Fruit fly (Drosophila melanogaster) whole organism, embryonic: ENCODE measurements around the gene hydra.
A peak's percentile ranks its signal among the peaks of the same experiment; 100 is the strongest.

Source experiments
- Asciz ChIP-seq: fragments of 200-800 bp; sonication (Bioruptor generic); optimal IDR thresholded peaks from 2 replicates; lab custom pipeline; 2017; ENCODE audit warnings: missing biosample characterization, mild to moderate bottlenecking, missing genetic modification characterization, missing genetic modification reagents
- B-H2 ChIP-seq: fragments of 200-800 bp; sonication (Bioruptor generic); optimal IDR thresholded peaks from 2 replicates; lab custom pipeline; 2018; ENCODE audit warnings: missing biosample characterization, mild to moderate bottlenecking, missing genetic modification characterization
- CG10274 ChIP-seq: fragments of 200-800 bp; sonication (Bioruptor generic); optimal IDR thresholded peaks from 3 replicates; lab custom pipeline; 2017; ENCODE audit warnings: missing biosample characterization, mild to moderate bottlenecking, missing genetic modification characterization
- CG10431 ChIP-seq: fragments of 200-800 bp; sonication (Bioruptor generic); optimal IDR thresholded peaks from 3 replicates; lab custom pipeline; 2018; ENCODE audit warnings: missing biosample characterization, mild to moderate bottlenecking, missing genetic modification characterization
- CG10654 ChIP-seq: fragments of 200-800 bp; sonication (Bioruptor generic); optimal IDR thresholded peaks from 2 replicates; lab custom pipeline; 2016; ENCODE audit warnings: missing biosample characterization, missing genetic modification characterization
- CG12071 ChIP-seq: fragments of 200-800 bp; sonication (Bioruptor generic); optimal IDR thresholded peaks from 3 replicates; lab custom pipeline; 2018; ENCODE audit warnings: missing biosample characterization, mild to moderate bottlenecking, missing genetic modification characterization
- CG12155 ChIP-seq: fragments of 200-800 bp; sonication (Bioruptor generic); optimal IDR thresholded peaks from 3 replicates; lab custom pipeline; 2016; ENCODE audit warnings: missing biosample characterization, missing genetic modification characterization
- CG14710 ChIP-seq: fragments of 200-800 bp; sonication (Bioruptor generic); optimal IDR thresholded peaks from 3 replicates; lab custom pipeline; 2019; ENCODE audit warnings: missing biosample characterization, mild to moderate bottlenecking, missing genetic modification characterization, moderate library complexity
- CG17612 ChIP-seq: fragments of 200-800 bp; sonication (Bioruptor generic); IDR thresholded peaks from 2 replicates; pipeline ENCODE4 v1.3.6; 2022; ENCODE audit warnings: missing biosample characterization, missing genetic modification characterization
- CG18619 ChIP-seq: fragments of 200-800 bp; sonication (Bioruptor generic); optimal IDR thresholded peaks from 3 replicates; lab custom pipeline; 2017; ENCODE audit warnings: missing biosample characterization, mild to moderate bottlenecking, missing genetic modification characterization
- CG2120 ChIP-seq: fragments of 200-800 bp; sonication (Bioruptor generic); optimal IDR thresholded peaks from 3 replicates; lab custom pipeline; 2016; ENCODE audit warnings: missing biosample characterization, missing genetic modification characterization
- CG2129 ChIP-seq: fragments of 200-800 bp; sonication (Bioruptor generic); IDR thresholded peaks from 2 replicates; pipeline ENCODE4 v1.3.6; 2022; ENCODE audit warnings: missing biosample characterization, missing genetic modification characterization; ENCODE audit not compliant: partially characterized antibody
- CG2202 ChIP-seq: fragments of 200-800 bp; sonication (Bioruptor generic); optimal IDR thresholded peaks from 2 replicates; lab custom pipeline; 2018; ENCODE audit warnings: missing biosample characterization, mild to moderate bottlenecking, missing genetic modification characterization
- CG30403 ChIP-seq: fragments of 200-800 bp; sonication (Bioruptor generic); optimal IDR thresholded peaks from 3 replicates; lab custom pipeline; 2016; ENCODE audit warnings: missing biosample characterization, missing genetic modification characterization
- CG31224 ChIP-seq: fragments of 200-800 bp; sonication (Bioruptor generic); IDR thresholded peaks from 2 replicates; pipeline ENCODE4 v1.3.6; 2022; ENCODE audit warnings: missing biosample characterization, missing genetic modification characterization
- CG4360 ChIP-seq: fragments of 200-800 bp; sonication (Bioruptor generic); IDR thresholded peaks from 2 replicates; pipeline ENCODE4 v1.3.6; 2022; ENCODE audit warnings: missing biosample characterization, missing genetic modification characterization
- CG4820 ChIP-seq: fragments of 200-800 bp; sonication (Bioruptor generic); optimal IDR thresholded peaks from 3 replicates; lab custom pipeline; 2016; ENCODE audit warnings: missing biosample characterization, missing genetic modification characterization
- CG6683 ChIP-seq: fragments of 200-800 bp; sonication (Bioruptor generic); optimal IDR thresholded peaks from 2 replicates; lab custom pipeline; 2017; ENCODE audit warnings: missing biosample characterization, mild to moderate bottlenecking, missing genetic modification characterization, missing genetic modification reagents
- CG8765 ChIP-seq: fragments of 200-800 bp; sonication (Bioruptor generic); IDR thresholded peaks from 2 replicates; pipeline ENCODE4 v1.3.6; 2022; ENCODE audit warnings: missing biosample characterization, missing genetic modification characterization
- CG9437 ChIP-seq: fragments of 200-800 bp; sonication (Bioruptor generic); optimal IDR thresholded peaks from 2 replicates; lab custom pipeline; 2018; ENCODE audit warnings: missing biosample characterization, mild to moderate bottlenecking, missing genetic modification characterization
- D19B ChIP-seq: fragments of 200-800 bp; sonication (Bioruptor generic); optimal IDR thresholded peaks from 2 replicates; lab custom pipeline; 2017; ENCODE audit warnings: missing biosample characterization, mild to moderate bottlenecking, missing genetic modification characterization
- Dbx ChIP-seq: fragments of 200-800 bp; sonication (Bioruptor generic); IDR thresholded peaks from 3 replicates; pipeline ENCODE4 v1.3.6; 2022; ENCODE audit warnings: missing biosample characterization, missing genetic modification characterization
- Hr39 ChIP-seq: fragments of >200 bp; optimal IDR thresholded peaks from 2 replicates; lab custom pipeline; 2017
- Nf-YB ChIP-seq: fragments of 200-800 bp; sonication (Bioruptor generic); optimal IDR thresholded peaks from 3 replicates; lab custom pipeline; 2019; ENCODE audit warnings: missing biosample characterization, mild to moderate bottlenecking, missing genetic modification characterization, moderate library complexity
- Nf-YC ChIP-seq: fragments of 200-800 bp; optimal IDR thresholded peaks from 3 replicates; lab custom pipeline; 2019; ENCODE audit warnings: missing biosample characterization, mild to moderate bottlenecking, missing genetic modification characterization, moderate library complexity
- NfI ChIP-seq: fragments of 200-800 bp; sonication (Bioruptor generic); optimal IDR thresholded peaks from 3 replicates; lab custom pipeline; 2018; ENCODE audit warnings: missing biosample characterization, mild to moderate bottlenecking, missing genetic modification characterization, moderate library complexity
- Oli ChIP-seq: fragments of 200-800 bp; sonication (Bioruptor generic); optimal IDR thresholded peaks from 2 replicates; lab custom pipeline; 2018; ENCODE audit warnings: missing biosample characterization, mild to moderate bottlenecking, missing genetic modification characterization, moderate library complexity
- Side ChIP-seq: fragments of 200-800 bp; sonication (Bioruptor generic); optimal IDR thresholded peaks from 2 replicates; lab custom pipeline; 2016; ENCODE audit warnings: missing biosample characterization, missing genetic modification characterization
- Sox100B ChIP-seq: fragments of 200-800 bp; sonication (Bioruptor generic); optimal IDR thresholded peaks from 3 replicates; lab custom pipeline; 2018; ENCODE audit warnings: missing biosample characterization, mild to moderate bottlenecking, missing genetic modification characterization
- Sry-δ ChIP-seq: fragments of 200-800 bp; sonication (Bioruptor generic); optimal IDR thresholded peaks from 2 replicates; lab custom pipeline; 2016; ENCODE audit warnings: missing biosample characterization, missing genetic modification characterization
- Taf1 ChIP-seq: fragments of 200-800 bp; sonication (Bioruptor generic); IDR thresholded peaks from 2 replicates; pipeline ENCODE4 v1.3.6; 2022; ENCODE audit warnings: missing biosample characterization, missing genetic modification characterization
- ac ChIP-seq: fragments of 200-800 bp; sonication (Bioruptor generic); optimal IDR thresholded peaks from 3 replicates; lab custom pipeline; 2017; ENCODE audit warnings: missing biosample characterization, mild to moderate bottlenecking, missing genetic modification characterization
- ase ChIP-seq: fragments of 200-800 bp; sonication (Bioruptor generic); IDR thresholded peaks from 3 replicates; pipeline ENCODE4 v1.3.6; 2022; ENCODE audit warnings: missing biosample characterization, missing genetic modification characterization
- az2 ChIP-seq: fragments of 200-800 bp; sonication (Bioruptor generic); optimal IDR thresholded peaks from 3 replicates; lab custom pipeline; 2016; ENCODE audit warnings: missing biosample characterization, missing genetic modification characterization
- bsh ChIP-seq, 2 experiments: fragments of 200-800 bp; sonication (Bioruptor generic); optimal IDR thresholded peaks; 2 replicates each; lab custom pipeline; 2017 to 2018; ENCODE audit warnings: mild to moderate bottlenecking in 2 of 2, missing biosample characterization in 2 of 2, missing genetic modification characterization in 2 of 2, moderate library complexity in 1 of 2
- btn ChIP-seq: fragments of 200-800 bp; sonication (Bioruptor generic); optimal IDR thresholded peaks from 2 replicates; lab custom pipeline; 2016; ENCODE audit warnings: missing biosample characterization, missing genetic modification characterization
- chif ChIP-seq, 2 experiments: fragments of 200-800 bp; sonication (Bioruptor generic); optimal IDR thresholded peaks; 3 replicates each; lab custom pipeline; 2016; ENCODE audit warnings: missing biosample characterization in 2 of 2, missing genetic modification characterization in 2 of 2
- corto ChIP-seq: fragments of 200-800 bp; sonication (Bioruptor generic); optimal IDR thresholded peaks from 2 replicates; lab custom pipeline; 2016; ENCODE audit warnings: missing biosample characterization, mild to moderate bottlenecking, missing genetic modification characterization, moderate library complexity
- cwo ChIP-seq: fragments of 200-800 bp; sonication (Bioruptor generic); optimal IDR thresholded peaks from 3 replicates; lab custom pipeline; 2017; ENCODE audit warnings: missing biosample characterization, missing genetic modification characterization, mild to moderate bottlenecking, moderate library complexity, missing genetic modification reagents
- gcm2 ChIP-seq: fragments of 200-800 bp; sonication (Bioruptor generic); optimal IDR thresholded peaks from 2 replicates; lab custom pipeline; 2016; ENCODE audit warnings: missing biosample characterization, missing genetic modification characterization
- gfzf ChIP-seq: fragments of 200-800 bp; sonication (Bioruptor generic); optimal IDR thresholded peaks from 2 replicates; lab custom pipeline; 2016; ENCODE audit warnings: missing biosample characterization, mild to moderate bottlenecking, missing genetic modification characterization, moderate library complexity
- h ChIP-seq: fragments of >200 bp; optimal IDR thresholded peaks from 2 replicates; lab custom pipeline; 2017
- jigr1 ChIP-seq: fragments of 200-800 bp; sonication (Bioruptor generic); IDR thresholded peaks from 3 replicates; pipeline ENCODE4 v1.3.6; 2022; ENCODE audit warnings: missing biosample characterization, missing genetic modification characterization
- nau ChIP-seq: fragments of 200-800 bp; sonication (Bioruptor generic); optimal IDR thresholded peaks from 3 replicates; lab custom pipeline; 2017; ENCODE audit warnings: missing biosample characterization, mild to moderate bottlenecking, missing genetic modification characterization, missing genetic modification reagents
- onecut ChIP-seq: fragments of 200-800 bp; sonication (Bioruptor generic); IDR thresholded peaks from 2 replicates; pipeline ENCODE4 v1.3.6; 2022; ENCODE audit warnings: missing biosample characterization, missing genetic modification characterization
- ranshi ChIP-seq: fragments of 200-800 bp; sonication (Bioruptor generic); IDR thresholded peaks from 2 replicates; pipeline ENCODE4 v1.3.6; 2022; ENCODE audit warnings: missing biosample characterization, missing genetic modification characterization
- sisA ChIP-seq: fragments of 200-800 bp; sonication (Bioruptor generic); IDR thresholded peaks from 2 replicates; pipeline ENCODE4 v1.3.6; 2022; ENCODE audit warnings: missing biosample characterization, missing genetic modification characterization
- slou ChIP-seq: fragments of 200-800 bp; sonication (Bioruptor generic); optimal IDR thresholded peaks from 3 replicates; lab custom pipeline; 2016; ENCODE audit warnings: missing biosample characterization, missing genetic modification characterization
- stc ChIP-seq: fragments of 200-800 bp; sonication (Bioruptor generic); IDR thresholded peaks from 2 replicates; pipeline ENCODE4 v1.3.6; 2022; ENCODE audit warnings: missing biosample characterization, missing genetic modification characterization
- tap ChIP-seq: fragments of 200-800 bp; optimal IDR thresholded peaks from 3 replicates; lab custom pipeline; 2019; ENCODE audit warnings: missing biosample characterization, mild to moderate bottlenecking, missing genetic modification characterization, moderate library complexity
- tin ChIP-seq: fragments of 200-800 bp; sonication (Bioruptor generic); optimal IDR thresholded peaks from 3 replicates; lab custom pipeline; 2016; ENCODE audit warnings: missing biosample characterization, missing genetic modification characterization
- twi ChIP-seq: fragments of 200-800 bp; optimal IDR thresholded peaks from 2 replicates; lab custom pipeline; 2019; ENCODE audit warnings: missing biosample characterization, mild to moderate bottlenecking, missing genetic modification characterization, moderate library complexity
- zfh2 ChIP-seq: fragments of 200-800 bp; sonication (Bioruptor generic); optimal IDR thresholded peaks from 2 replicates; lab custom pipeline; 2016; ENCODE audit warnings: missing biosample characterization, missing genetic modification characterization

Gene hydra

DNA sequence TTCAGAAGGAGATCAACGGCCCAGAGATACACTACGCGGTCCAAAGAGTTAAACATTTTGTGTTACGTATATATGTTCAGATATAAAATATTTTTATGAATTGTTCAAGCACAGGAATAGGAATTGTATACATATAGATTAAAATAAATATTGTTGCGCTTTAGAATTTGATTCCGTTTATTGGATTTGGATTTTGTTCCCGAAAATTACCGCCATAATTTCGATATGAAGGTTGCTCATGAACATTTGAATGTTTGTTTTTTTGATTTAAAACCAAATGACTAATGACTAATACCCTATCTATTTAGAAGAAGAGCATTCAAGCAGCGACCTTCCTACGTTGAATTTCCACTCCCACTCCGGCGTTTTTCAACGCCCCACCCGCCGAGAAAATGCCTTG, 32.9 kb downstream of the hydra start (continued):
- TF ChIP-seq CG9437 (GFP tag; lab: Kevin White, UChicago), result peak; percentile 18
- no peak for TF ChIP-seq CG10654 (GFP tag; lab: Kevin White, UChicago)
- TF ChIP-seq sisA (GFP tag; lab: Robert Waterston, UW), result no peak
- TF ChIP-seq ranshi, result no peak; the same call in 1 of the 2 replicates
- TF ChIP-seq CG30403 (GFP tag; lab: Kevin White, UChicago), result peak; percentile 40
- TF ChIP-seq az2, result peak; percentile 39
- TF ChIP-seq Asciz (GFP tag; lab: Kevin White, UChicago), result peak; percentile 40
- no peak for TF ChIP-seq Side (GFP tag; lab: Kevin White, UChicago)
- no peak for TF ChIP-seq Nf-YC (tag; lab: Kevin White, UChicago)
- peak; percentile 16 for TF ChIP-seq tin (GFP tag; lab: Kevin White, UChicago)
- TF ChIP-seq CG6683 (GFP tag; lab: Kevin White, UChicago), result no peak
- TF ChIP-seq twi (tag; lab: Kevin White, UChicago), result peak; percentile 7
- TF ChIP-seq bsh (GFP tag; optimal IDR thresholded peaks at IDR 0.05; lab: Kevin White, UChicago), result peak in 1 of 2 experiments; percentile 54
- peak; percentile 10 for TF ChIP-seq tap (tag; lab: Kevin White, UChicago)
- TF ChIP-seq slou (GFP tag; lab: Kevin White, UChicago), result no peak
- peak; percentile 61 for TF ChIP-seq Sox100B (GFP tag; lab: Kevin White, UChicago)
- no peak for TF ChIP-seq CG2120 (GFP tag; lab: Kevin White, UChicago)
- peak; percentile 16 for TF ChIP-seq CG2202 (tag; lab: Kevin White, UChicago)
- no peak for TF ChIP-seq NfI (GFP tag; lab: Kevin White, UChicago)
- TF ChIP-seq Sry-δ (GFP tag; lab: Kevin White, UChicago), result no peak
- TF ChIP-seq Oli, result peak; percentile 59
- no peak for TF ChIP-seq gfzf
- no peak for TF ChIP-seq CG10431 (GFP tag; lab: Kevin White, UChicago)
- no peak for TF ChIP-seq onecut
- no peak for TF ChIP-seq gcm2 (GFP tag; lab: Kevin White, UChicago)
- no peak for TF ChIP-seq CG12071 (GFP tag; lab: Kevin White, UChicago)
- TF ChIP-seq corto (GFP tag; lab: Kevin White, UChicago), result no peak
- no peak for TF ChIP-seq CG12155
- no peak for TF ChIP-seq ase
- no peak for TF ChIP-seq CG8765 (GFP tag; lab: Robert Waterston, UW)
- TF ChIP-seq CG4820 (GFP tag; lab: Kevin White, UChicago), result peak; percentile 49
- TF ChIP-seq CG17612 (GFP tag; lab: Robert Waterston, UW), result no peak
- no peak for TF ChIP-seq Taf1 (GFP tag; lab: Robert Waterston, UW)
- TF ChIP-seq Dbx (GFP tag; lab: Robert Waterston, UW), result no peak
- no peak for TF ChIP-seq stc (GFP tag; lab: Robert Waterston, UW)
- TF ChIP-seq nau (GFP tag; lab: Kevin White, UChicago), result peak; percentile 10
- no peak for TF ChIP-seq CG4360
- no peak for TF ChIP-seq D19B
- no peak for TF ChIP-seq h
- TF ChIP-seq zfh2 (GFP tag; lab: Kevin White, UChicago), result no peak
- peak in 1 of 2 experiments; percentile 32 for TF ChIP-seq chif (GFP tag; optimal IDR thresholded peaks at IDR 0.05; lab: Kevin White, UChicago)
- TF ChIP-seq CG14710 (tag; lab: Kevin White, UChicago), result peak; percentile 57
- TF ChIP-seq CG10274 (GFP tag; lab: Kevin White, UChicago), result no peak
- TF ChIP-seq cwo (GFP tag; lab: Kevin White, UChicago), result no peak
- no peak for TF ChIP-seq Hr39 (lab: Kevin White, UChicago)
- TF ChIP-seq CG31224, result no peak
- no peak for TF ChIP-seq B-H2 (GFP tag; lab: Kevin White, UChicago)
- TF ChIP-seq btn (GFP tag; lab: Kevin White, UChicago), result peak; percentile 16
- TF ChIP-seq Nf-YB, result no peak
- TF ChIP-seq ac (GFP tag; lab: Kevin White, UChicago), result no peak
- TF ChIP-seq jigr1 (GFP tag; lab: Robert Waterston, UW), result no peak
- TF ChIP-seq CG18619 (GFP tag; lab: Kevin White, UChicago), result no peak
- TF ChIP-seq CG2129 (GFP tag; lab: Robert Waterston, UW), result no peak
